Worm (Caenorhabditis elegans): ENCODE results near the gene taf-11.3.

DNA sequence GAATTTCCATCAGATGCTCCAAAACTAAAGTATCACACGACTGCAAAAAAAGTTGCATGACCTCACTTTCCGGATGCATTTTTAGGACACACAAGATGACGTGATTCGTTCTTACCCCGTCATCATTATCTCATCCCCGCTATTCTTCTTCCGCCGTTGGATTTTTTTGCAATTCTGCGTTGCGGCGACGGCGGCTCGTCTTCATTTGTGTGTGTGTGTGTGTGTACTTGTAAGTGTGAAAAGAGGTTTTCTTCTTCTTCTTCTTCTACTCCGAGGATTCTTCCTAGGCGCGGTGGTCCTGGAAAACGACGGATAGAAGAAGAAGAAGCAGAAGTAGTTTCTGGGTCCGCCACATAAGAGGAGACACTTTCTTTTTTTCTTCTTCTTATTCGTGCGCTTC lies 10.7 kb upstream of the taf-11.3 start:
- no peak for TF ChIP-seq cog-1 (tag; optimal IDR thresholded peaks at IDR 0.05)
- no peak for TF ChIP-seq ref-1 (GFP tag; conservative IDR thresholded peaks at IDR 0.05)
- TF ChIP-seq ztf-29 (GFP tag; IDR thresholded peaks at IDR 0.05) = no peak
- no peak for TF ChIP-seq T22C8.4 (GFP tag; IDR thresholded peaks at IDR 0.05)
- no peak for TF ChIP-seq ztf-23 (GFP tag; IDR thresholded peaks at IDR 0.05)
- no peak for TF ChIP-seq flt-1 (GFP tag; IDR thresholded peaks at IDR 0.05)
- no peak for TF ChIP-seq med-1 (GFP tag; optimal IDR thresholded peaks at IDR 0.05; ENCODE audit: insufficient read depth)
- no peak for TF ChIP-seq tab-1 (GFP tag; IDR thresholded peaks at IDR 0.05)
- no peak for TF ChIP-seq klf-2 (GFP tag; conservative IDR thresholded peaks at IDR 0.05)

Data from whole organism, midembryonic.